Fruit fly (Drosophila melanogaster) whole organism, embryonic: ENCODE results near the gene CG43367.

Experiments used
- Abd-B ChIP-seq: fragments of 200-800 bp; sonication (Bioruptor generic); optimal IDR thresholded peaks from 2 replicates; lab custom pipeline; 2018; ENCODE audit warnings: missing biosample characterization, mild to moderate bottlenecking, missing genetic modification characterization, moderate library complexity
- BEAF-32 ChIP-seq: fragments of 200-800 bp; sonication (Bioruptor generic); optimal IDR thresholded peaks from 3 replicates; lab custom pipeline; 2017; ENCODE audit warnings: missing biosample characterization, missing genetic modification characterization, mild to moderate bottlenecking, moderate library complexity, missing genetic modification reagents
- BtbVII ChIP-seq: fragments of 200-800 bp; sonication (Bioruptor generic); optimal IDR thresholded peaks from 3 replicates; lab custom pipeline; 2017; ENCODE audit warnings: missing biosample characterization, mild to moderate bottlenecking, missing genetic modification characterization
- CG10274 ChIP-seq: fragments of 200-800 bp; sonication (Bioruptor generic); optimal IDR thresholded peaks from 3 replicates; lab custom pipeline; 2017; ENCODE audit warnings: missing biosample characterization, mild to moderate bottlenecking, missing genetic modification characterization
- CG10321 ChIP-seq: fragments of 200-800 bp; sonication (Bioruptor generic); IDR thresholded peaks from 2 replicates; pipeline ENCODE4 v1.3.6; 2022; ENCODE audit warnings: missing biosample characterization, missing genetic modification characterization
- CG11398 ChIP-seq: fragments of 200-800 bp; sonication (Bioruptor generic); optimal IDR thresholded peaks from 2 replicates; lab custom pipeline; 2016; ENCODE audit warnings: missing biosample characterization, missing genetic modification characterization
- CG11456 ChIP-seq: fragments of 200-800 bp; sonication (Bioruptor generic); IDR thresholded peaks from 3 replicates; pipeline ENCODE4 v1.3.6; 2022; ENCODE audit warnings: missing biosample characterization, missing genetic modification characterization
- CG11696 ChIP-seq: fragments of 200-800 bp; sonication (Bioruptor generic); IDR thresholded peaks from 2 replicates; pipeline ENCODE4 v1.3.6; 2022; ENCODE audit warnings: missing biosample characterization, missing genetic modification characterization
- CG12219 ChIP-seq: fragments of 200-800 bp; sonication (Bioruptor generic); optimal IDR thresholded peaks from 3 replicates; lab custom pipeline; 2018; ENCODE audit warnings: missing biosample characterization, mild to moderate bottlenecking, missing genetic modification characterization
- CG1233 ChIP-seq: fragments of 200-800 bp; sonication (Bioruptor generic); optimal IDR thresholded peaks from 4 replicates; lab custom pipeline; 2018; ENCODE audit warnings: missing biosample characterization, mild to moderate bottlenecking, missing genetic modification characterization
- CG15696 ChIP-seq: fragments of 200-800 bp; sonication (Bioruptor generic); optimal IDR thresholded peaks from 2 replicates; lab custom pipeline; 2019; ENCODE audit warnings: missing biosample characterization, mild to moderate bottlenecking, missing genetic modification characterization, moderate library complexity
- CG17802 ChIP-seq: fragments of 200-800 bp; sonication (Bioruptor generic); optimal IDR thresholded peaks from 2 replicates; lab custom pipeline; 2018; ENCODE audit warnings: missing biosample characterization, mild to moderate bottlenecking, missing genetic modification characterization, moderate library complexity
- CG30403 ChIP-seq: fragments of 200-800 bp; sonication (Bioruptor generic); optimal IDR thresholded peaks from 3 replicates; lab custom pipeline; 2016; ENCODE audit warnings: missing biosample characterization, missing genetic modification characterization
- CG33213 ChIP-seq: fragments of 200-800 bp; sonication (Bioruptor generic); optimal IDR thresholded peaks from 3 replicates; lab custom pipeline; 2016; ENCODE audit warnings: missing biosample characterization, missing genetic modification characterization
- CG3407 ChIP-seq: fragments of 200-800 bp; sonication (Bioruptor generic); optimal IDR thresholded peaks from 2 replicates; lab custom pipeline; 2018; ENCODE audit warnings: missing biosample characterization, mild to moderate bottlenecking, missing genetic modification characterization
- CG3726 ChIP-seq: fragments of 200-800 bp; sonication (Bioruptor generic); IDR thresholded peaks from 3 replicates; pipeline ENCODE4, ENCODE4 v1.3.6; 2022; ENCODE audit warnings: missing biosample characterization, missing genetic modification characterization
- CG8089 ChIP-seq: fragments of 200-800 bp; sonication (Bioruptor generic); optimal IDR thresholded peaks from 3 replicates; lab custom pipeline; 2016; ENCODE audit warnings: missing biosample characterization, missing genetic modification characterization
- CG8478 ChIP-seq: fragments of >200 bp; optimal IDR thresholded peaks from 2 replicates; lab custom pipeline; 2018
- CTCF ChIP-seq: fragments of 200-800 bp; sonication (Bioruptor generic); optimal IDR thresholded peaks from 2 replicates; lab custom pipeline; 2017; ENCODE audit warnings: missing biosample characterization, mild to moderate bottlenecking, missing genetic modification characterization, moderate library complexity
- Dfd ChIP-seq, 2 experiments: fragments of >200 bp; optimal IDR thresholded peaks; 2 replicates each; lab custom pipeline; 2017; ENCODE audit warnings: missing biosample characterization in 2 of 2, missing genetic modification characterization in 2 of 2
- Dll ChIP-seq: fragments of 200-800 bp; sonication (Bioruptor generic); IDR thresholded peaks from 4 replicates; pipeline ENCODE4 v1.3.6; 2022; ENCODE audit warnings: missing biosample characterization, missing genetic modification characterization; ENCODE audit not compliant: partially characterized antibody
- Drgx ChIP-seq: fragments of 200-800 bp; sonication (Bioruptor generic); IDR thresholded peaks from 2 replicates; pipeline ENCODE4 v1.3.6; 2022; ENCODE audit warnings: missing biosample characterization, missing genetic modification characterization
- E2f1 ChIP-seq: fragments of 200-800 bp; sonication (Bioruptor generic); IDR thresholded peaks from 2 replicates; pipeline ENCODE4 v1.3.6; 2022; ENCODE audit warnings: missing biosample characterization, missing genetic modification characterization
- Elba2 ChIP-seq: fragments of 200-800 bp; sonication (Bioruptor generic); optimal IDR thresholded peaks from 3 replicates; lab custom pipeline; 2016; ENCODE audit warnings: missing biosample characterization, missing genetic modification characterization
- Fer2 ChIP-seq: fragments of 200-800 bp; sonication (Bioruptor generic); optimal IDR thresholded peaks from 2 replicates; lab custom pipeline; 2018; ENCODE audit warnings: missing biosample characterization, mild to moderate bottlenecking, missing genetic modification characterization, moderate library complexity
- HLH54F ChIP-seq: fragments of 200-800 bp; sonication (Bioruptor generic); optimal IDR thresholded peaks from 3 replicates; lab custom pipeline; 2016; ENCODE audit warnings: missing biosample characterization, missing genetic modification characterization
- Hmx ChIP-seq: fragments of 200-800 bp; sonication (Bioruptor generic); optimal IDR thresholded peaks from 2 replicates; lab custom pipeline; 2016; ENCODE audit warnings: missing biosample characterization, missing genetic modification characterization
- Lim3 ChIP-seq: fragments of 200-800 bp; sonication (Bioruptor generic); IDR thresholded peaks from 2 replicates; pipeline ENCODE4 v1.3.6; 2022; ENCODE audit warnings: missing biosample characterization, missing genetic modification characterization
- Nf-YA ChIP-seq: fragments of 200-800 bp; sonication (Bioruptor generic); IDR thresholded peaks from 2 replicates; pipeline ENCODE4 v1.3.6; 2022; ENCODE audit warnings: missing biosample characterization, missing genetic modification characterization
- Ravus ChIP-seq: fragments of 200-800 bp; sonication (Bioruptor generic); IDR thresholded peaks from 2 replicates; pipeline ENCODE4 v1.3.6; 2022; ENCODE audit warnings: missing biosample characterization, missing genetic modification characterization
- Scr ChIP-seq: fragments of 200-800 bp; sonication (Bioruptor generic); IDR thresholded peaks from 2 replicates; pipeline ENCODE4 v1.3.6; 2022; ENCODE audit warnings: missing biosample characterization, missing genetic modification characterization; ENCODE audit not compliant: partially characterized antibody
- Trl ChIP-seq, 3 experiments: fragments of >200 bp in 2 of 3; fragments of 200-800 bp in 1 of 3; sonication (Bioruptor generic) in 1 of 3; optimal IDR thresholded peaks; 2 replicates in 1 of 3; 3 replicates in 2 of 3; lab custom pipeline; 2016 to 2017; ENCODE audit warnings: missing biosample characterization in 1 of 3, missing genetic modification characterization in 1 of 3
- bbx ChIP-seq: fragments of 200-800 bp; sonication (Bioruptor generic); IDR thresholded peaks from 2 replicates; pipeline ENCODE4 v1.3.6; 2022; ENCODE audit warnings: missing biosample characterization, missing genetic modification characterization; ENCODE audit not compliant: partially characterized antibody
- crp ChIP-seq, 2 experiments: fragments of 200-800 bp; sonication (Bioruptor generic); optimal IDR thresholded peaks; 2 replicates in 1 of 2; 3 replicates in 1 of 2; lab custom pipeline; 2017; ENCODE audit warnings: missing biosample characterization in 2 of 2, missing genetic modification characterization in 2 of 2, mild to moderate bottlenecking in 1 of 2, moderate library complexity in 1 of 2
- dan ChIP-seq: fragments of 200-800 bp; sonication (Bioruptor generic); IDR thresholded peaks from 2 replicates; pipeline ENCODE4 v1.3.6; 2022; ENCODE audit warnings: missing biosample characterization, missing genetic modification characterization
- dm ChIP-seq: fragments of 200-800 bp; sonication (Bioruptor generic); optimal IDR thresholded peaks from 3 replicates; lab custom pipeline; 2016; ENCODE audit warnings: missing biosample characterization, missing genetic modification characterization
- dmrt11E ChIP-seq: fragments of 200-800 bp; sonication (Bioruptor generic); optimal IDR thresholded peaks from 3 replicates; lab custom pipeline; 2018; ENCODE audit warnings: missing biosample characterization, mild to moderate bottlenecking, missing genetic modification characterization, moderate library complexity
- ems ChIP-seq: fragments of 200-800 bp; sonication (Bioruptor generic); optimal IDR thresholded peaks from 3 replicates; lab custom pipeline; 2016; ENCODE audit warnings: missing biosample characterization, missing genetic modification characterization
- eve ChIP-seq, 2 experiments: fragments of >200 bp; optimal IDR thresholded peaks; 2 replicates each; lab custom pipeline; 2017; ENCODE audit warnings: missing biosample characterization in 2 of 2, missing genetic modification characterization in 2 of 2
- eyg ChIP-seq: fragments of 200-800 bp; sonication (Bioruptor generic); optimal IDR thresholded peaks from 3 replicates; lab custom pipeline; 2016; ENCODE audit warnings: missing biosample characterization, missing genetic modification characterization
- ftz-f1 ChIP-seq: fragments of 200-800 bp; sonication (Bioruptor generic); optimal IDR thresholded peaks from 2 replicates; lab custom pipeline; 2016; ENCODE audit warnings: missing biosample characterization, missing genetic modification characterization
- inv ChIP-seq: fragments of 200-800 bp; sonication (Bioruptor generic); IDR thresholded peaks from 2 replicates; pipeline ENCODE4 v1.3.6; 2022; ENCODE audit warnings: missing biosample characterization, missing genetic modification characterization; ENCODE audit not compliant: partially characterized antibody
- lab ChIP-seq: fragments of 200-800 bp; sonication (Bioruptor generic); optimal IDR thresholded peaks from 3 replicates; lab custom pipeline; 2017; ENCODE audit warnings: missing biosample characterization, missing genetic modification characterization, mild to moderate bottlenecking, moderate library complexity, missing genetic modification reagents
- lov ChIP-seq, 2 experiments: fragments of 200-800 bp in 1 of 2; fragments of >200 bp in 1 of 2; sonication (Bioruptor generic) in 1 of 2; IDR thresholded peaks in 1 of 2; optimal IDR thresholded peaks in 1 of 2; 2 replicates in 1 of 2; 3 replicates in 1 of 2; pipeline versions ENCODE4 v1.3.6 to Lab custom; 2017 to 2022; ENCODE audit warnings: missing biosample characterization in 1 of 2, missing genetic modification characterization in 1 of 2
- pzg ChIP-seq: fragments of 200-800 bp; sonication (Bioruptor generic); optimal IDR thresholded peaks from 3 replicates; lab custom pipeline; 2018; ENCODE audit warnings: missing biosample characterization, mild to moderate bottlenecking, missing genetic modification characterization, moderate library complexity
- salm ChIP-seq: fragments of 200-800 bp; sonication (Bioruptor generic); optimal IDR thresholded peaks from 2 replicates; lab custom pipeline; 2018; ENCODE audit warnings: missing biosample characterization, mild to moderate bottlenecking, missing genetic modification characterization
- tin ChIP-seq: fragments of 200-800 bp; sonication (Bioruptor generic); optimal IDR thresholded peaks from 3 replicates; lab custom pipeline; 2016; ENCODE audit warnings: missing biosample characterization, missing genetic modification characterization
- vfl ChIP-seq: fragments of 200-800 bp; sonication (Bioruptor generic); optimal IDR thresholded peaks from 2 replicates; lab custom pipeline; 2016; ENCODE audit warnings: missing biosample characterization, missing genetic modification characterization
- vnd ChIP-seq: fragments of 200-800 bp; sonication (Bioruptor generic); IDR thresholded peaks from 3 replicates; pipeline ENCODE4 v1.3.6; 2022; ENCODE audit warnings: missing biosample characterization, missing genetic modification characterization; ENCODE audit not compliant: partially characterized antibody

Gene CG43367

DNA sequence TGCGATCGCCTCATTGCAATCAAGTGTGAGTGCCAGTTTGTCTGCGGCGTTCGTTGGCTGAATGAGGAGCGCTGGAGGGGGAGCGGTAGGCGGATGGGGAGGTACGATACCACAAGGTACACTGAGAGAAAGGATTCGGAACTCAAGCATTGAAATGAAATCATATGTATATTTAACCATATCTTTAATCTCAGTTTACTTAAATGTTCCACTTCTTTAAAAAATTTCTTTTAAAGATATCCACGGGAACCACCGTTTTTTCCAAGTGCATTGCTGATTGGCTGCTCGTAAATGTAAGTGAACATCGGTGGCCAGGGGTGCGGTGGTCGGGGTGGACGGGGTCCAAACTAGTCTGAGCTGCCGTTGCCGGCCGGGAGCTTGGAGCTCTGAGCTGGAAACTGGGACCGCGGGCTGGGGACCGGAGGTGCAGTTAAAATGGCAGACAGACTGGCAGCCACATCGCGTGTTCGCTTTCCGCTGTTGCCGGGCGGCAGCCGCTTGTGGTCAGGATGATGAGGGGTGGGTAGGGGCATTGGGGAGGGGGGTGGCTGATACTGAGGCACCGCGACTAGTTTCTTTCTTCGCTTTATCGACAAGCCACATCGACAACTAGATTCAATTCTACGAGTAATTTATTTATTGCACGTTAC is 34.5 kb downstream of the CG43367 start (continued):
- peak; percentile 88 for TF ChIP-seq CG1233
- peak; percentile 91 for TF ChIP-seq CG11398 (GFP tag; lab: Kevin White, UChicago)
- peak; percentile 78 for TF ChIP-seq ftz-f1 (GFP tag; lab: Kevin White, UChicago)
- TF ChIP-seq HLH54F (GFP tag; lab: Kevin White, UChicago): peak; percentile 86
- peak; percentile 96 for TF ChIP-seq E2f1 (GFP tag; lab: Robert Waterston, UW)
- TF ChIP-seq Nf-YA (GFP tag; lab: Robert Waterston, UW): peak; percentile 96
- no peak for TF ChIP-seq Dfd (GFP tag; optimal IDR thresholded peaks at IDR 0.05; lab: Kevin White, UChicago)
- peak; percentile 70 for TF ChIP-seq vfl (GFP tag; lab: Kevin White, UChicago)
- TF ChIP-seq eve (GFP tag; optimal IDR thresholded peaks at IDR 0.05; lab: Kevin White, UChicago): peak in 1 of 2 experiments; percentile 97
- peak; percentile 88 for TF ChIP-seq Fer2 (tag; lab: Kevin White, UChicago)
- TF ChIP-seq lov (optimal IDR thresholded peaks at IDR 0.05; lab: Kevin White, UChicago): no peak
- peak; percentile 97 for TF ChIP-seq lov (GFP tag; IDR thresholded peaks at IDR 0.05; lab: Robert Waterston, UW)
- peak; percentile 97 for TF ChIP-seq CG12219 (GFP tag; lab: Kevin White, UChicago)
- peak; percentile 79 for TF ChIP-seq CG10274 (GFP tag; lab: Kevin White, UChicago)
- peak; percentile 78 for TF ChIP-seq CG10321 (GFP tag; lab: Robert Waterston, UW)
- TF ChIP-seq vnd (GFP tag; lab: Robert Waterston, UW): no peak
- peak; percentile 96 for TF ChIP-seq CG8089
- TF ChIP-seq ems (GFP tag; lab: Kevin White, UChicago): peak; percentile 95
- TF ChIP-seq lab (GFP tag; lab: Kevin White, UChicago): peak; percentile 96
- TF ChIP-seq CG17802 (tag; lab: Kevin White, UChicago): peak; percentile 78
- peak; percentile 96 for TF ChIP-seq CG3407 (GFP tag; lab: Kevin White, UChicago)
- peak; percentile 95 for TF ChIP-seq CG3726 (GFP tag; lab: Robert Waterston, UW)
- peak; percentile 90 for TF ChIP-seq BtbVII (GFP tag; lab: Kevin White, UChicago)
- TF ChIP-seq dm (GFP tag; lab: Kevin White, UChicago): peak; percentile 90
- TF ChIP-seq pzg: no peak
- TF ChIP-seq bbx (GFP tag; lab: Robert Waterston, UW): no peak
- peak; percentile 58 for TF ChIP-seq Hmx
- TF ChIP-seq CG8478 (lab: Kevin White, UChicago): no peak
- TF ChIP-seq CG33213 (GFP tag; lab: Kevin White, UChicago): peak; percentile 94
- TF ChIP-seq CTCF: peak; percentile 65
- TF ChIP-seq salm (tag; lab: Kevin White, UChicago): peak; percentile 96
- peak; percentile 92 for TF ChIP-seq eyg (GFP tag; lab: Kevin White, UChicago)
- no peak for TF ChIP-seq Dll
- no peak for TF ChIP-seq BEAF-32 (GFP tag; lab: Kevin White, UChicago)
- TF ChIP-seq dan (GFP tag; lab: Robert Waterston, UW): peak; percentile 87
- TF ChIP-seq CG15696: peak; percentile 87
- peak in 1 of 2 experiments; percentile 68 for TF ChIP-seq crp (GFP tag; optimal IDR thresholded peaks at IDR 0.05; lab: Kevin White, UChicago)
- TF ChIP-seq Ravus: peak; percentile 87
- no peak for TF ChIP-seq Scr (GFP tag; lab: Robert Waterston, UW)
- peak; percentile 93 for TF ChIP-seq CG11456 (GFP tag; lab: Robert Waterston, UW)
- TF ChIP-seq CG30403 (GFP tag; lab: Kevin White, UChicago): peak; percentile 95
- TF ChIP-seq Drgx (GFP tag; lab: Robert Waterston, UW): peak; percentile 99
- TF ChIP-seq tin (GFP tag; lab: Kevin White, UChicago): peak; percentile 97
- no peak for TF ChIP-seq Trl (optimal IDR thresholded peaks at IDR 0.05; lab: Kevin White, UChicago)
- peak; percentile 94 for TF ChIP-seq Trl (GFP tag; optimal IDR thresholded peaks at IDR 0.05; lab: Kevin White, UChicago)
- TF ChIP-seq Lim3 (GFP tag; lab: Robert Waterston, UW): peak; percentile 96
- TF ChIP-seq Elba2: no peak
- TF ChIP-seq Abd-B: peak; percentile 98
- peak; percentile 88 for TF ChIP-seq CG11696 (GFP tag; lab: Robert Waterston, UW)
- TF ChIP-seq dmrt11E (tag; lab: Kevin White, UChicago): peak; percentile 97
- no peak for TF ChIP-seq inv (GFP tag; lab: Robert Waterston, UW)
